Worm (Caenorhabditis elegans) whole organism, L1 larva: ENCODE results near the gene ctps-1.

Experiments
- C16A3.4 ChIP-seq: fragments of 150-350 bp; optimal IDR thresholded peaks from 2 replicates; lab custom pipeline; 2014; ENCODE audit warnings: missing biosample characterization, missing genetic modification characterization
- alr-1 ChIP-seq: fragments of 200-800 bp; sonication (Bioruptor generic); optimal IDR thresholded peaks from 2 replicates; lab custom pipeline; 2018; ENCODE audit warnings: borderline replicate concordance, mild to moderate bottlenecking, missing genetic modification characterization, missing compliant biosample characterization
- ceh-82 ChIP-seq, 3 experiments: fragments of 150-350 bp in 1 of 3; sonication (generic microtip) in 2 of 3; optimal IDR thresholded peaks; 2 replicates each; lab custom pipeline; 2014 to 2017; ENCODE audit warnings: missing biosample characterization in 3 of 3, missing genetic modification characterization in 3 of 3
- efl-3 ChIP-seq: fragments of 200-800 bp; sonication (Bioruptor generic); optimal IDR thresholded peaks from 2 replicates; lab custom pipeline; 2018; ENCODE audit warnings: mild to moderate bottlenecking, missing genetic modification characterization, missing compliant biosample characterization
- elt-3 ChIP-seq, 6 experiments: fragments of 150-350 bp in 1 of 6; sonication (generic microtip); optimal IDR thresholded peaks; 2 replicates each; lab custom pipeline; 2017 to 2018; ENCODE audit warnings: missing biosample characterization in 6 of 6, missing genetic modification characterization in 6 of 6, inconsistent platforms in 1 of 6
- jun-1 ChIP-seq: fragments of 150-350 bp; optimal IDR thresholded peaks from 2 replicates; lab custom pipeline; 2014; ENCODE audit warnings: missing biosample characterization, missing genetic modification reagents, missing genetic modification characterization
- lin-13 ChIP-seq: fragments of 150-350 bp; optimal IDR thresholded peaks from 2 replicates; lab custom pipeline; 2014; ENCODE audit warnings: missing biosample characterization, missing genetic modification reagents, missing genetic modification characterization
- lin-15B ChIP-seq: fragments of 150-350 bp; sonication (generic microtip); optimal IDR thresholded peaks from 3 replicates; lab custom pipeline; 2014; ENCODE audit warnings: missing biosample characterization, missing genetic modification characterization
- lin-39 ChIP-seq: fragments of 150-350 bp; optimal IDR thresholded peaks from 2 replicates; lab custom pipeline; 2014; ENCODE audit warnings: missing biosample characterization, missing genetic modification reagents, missing genetic modification characterization
- lsy-2 ChIP-seq, 2 experiments: fragments of 150-350 bp; optimal IDR thresholded peaks; 2 replicates each; lab custom pipeline; 2014; ENCODE audit warnings: missing biosample characterization in 2 of 2, missing genetic modification characterization in 2 of 2
- nhr-11 ChIP-seq: fragments of 150-350 bp; optimal IDR thresholded peaks from 2 replicates; lab custom pipeline; 2014; ENCODE audit warnings: missing biosample characterization, missing genetic modification characterization
- sup-37 ChIP-seq: fragments of 200-800 bp; sonication (Bioruptor generic); optimal IDR thresholded peaks from 2 replicates; lab custom pipeline; 2018; ENCODE audit warnings: mild to moderate bottlenecking, missing genetic modification characterization, missing compliant biosample characterization

DNA sequence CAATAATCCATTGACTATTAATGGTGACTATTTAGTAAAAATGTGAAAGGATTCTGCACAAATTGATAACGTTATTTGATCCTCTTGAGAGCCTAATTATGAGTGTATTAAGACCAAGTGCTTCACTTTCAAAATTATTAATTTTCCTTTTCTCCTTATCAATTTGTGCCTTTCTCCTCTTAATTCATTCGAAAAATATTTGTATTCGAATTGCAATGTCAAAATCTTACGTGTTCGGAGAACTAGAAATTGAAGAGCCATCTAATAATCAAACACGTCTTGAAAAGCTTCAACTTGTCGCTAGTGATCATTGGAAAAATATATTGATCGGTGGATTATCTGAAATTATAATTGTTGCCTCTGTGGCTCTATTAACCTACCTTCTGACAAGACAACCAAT, 53.8 kb downstream of the ctps-1 start, which contains the start of the genes clec-36 and clec-26:
- TF ChIP-seq nhr-11 (no peak), lin-13 (GFP tag; lab: Kevin White, UChicago) (no peak), jun-1 (tag; lab: Kevin White, UChicago) (no peak), alr-1 (tag; lab: Kevin White, UChicago) (no peak), efl-3 (GFP tag; lab: Kevin White, UChicago) (no peak), C16A3.4 (tag; lab: Kevin White, UChicago) (no peak), lsy-2 (tag; optimal IDR thresholded peaks at IDR 0.05; lab: Kevin White, UChicago) (no peak), sup-37 (GFP tag; lab: Kevin White, UChicago) (no peak), ceh-82 (tag; optimal IDR thresholded peaks at IDR 0.05; lab: Kevin White, UChicago) (no peak), lin-39 (tag; lab: Kevin White, UChicago) (no peak), elt-3 (tag; optimal IDR thresholded peaks at IDR 0.05; lab: Kevin White, UChicago) (no peak), lin-15B (no peak)
